Fruit fly (Drosophila melanogaster) whole organism, embryonic: ENCODE data around the gene CoRest.

Source experiments
- Adf1 ChIP-seq: fragments of 200-800 bp; sonication (Bioruptor generic); IDR thresholded peaks from 2 replicates; pipeline ENCODE4 v1.3.6; 2022; ENCODE audit warnings: missing biosample characterization, missing genetic modification characterization
- Atf3 ChIP-seq: fragments of 200-800 bp; sonication (Bioruptor generic); optimal IDR thresholded peaks from 3 replicates; lab custom pipeline; 2016; ENCODE audit warnings: missing biosample characterization, missing genetic modification characterization
- CG10321 ChIP-seq: fragments of 200-800 bp; sonication (Bioruptor generic); IDR thresholded peaks from 2 replicates; pipeline ENCODE4 v1.3.6; 2022; ENCODE audit warnings: missing biosample characterization, missing genetic modification characterization
- CG10366 ChIP-seq: fragments of 200-800 bp; sonication (Bioruptor generic); IDR thresholded peaks from 2 replicates; pipeline ENCODE4 v1.3.6; 2022; ENCODE audit warnings: missing biosample characterization, missing genetic modification characterization
- CG16813 ChIP-seq: fragments of 200-800 bp; sonication (Bioruptor generic); IDR thresholded peaks from 3 replicates; pipeline ENCODE4 v1.3.6; 2022; ENCODE audit warnings: missing biosample characterization, missing genetic modification characterization; ENCODE audit not compliant: partially characterized antibody
- CG1832 ChIP-seq: fragments of 200-800 bp; sonication (Bioruptor generic); optimal IDR thresholded peaks from 2 replicates; lab custom pipeline; 2017; ENCODE audit warnings: missing biosample characterization, mild to moderate bottlenecking, missing genetic modification characterization, inconsistent platforms
- CG2678 ChIP-seq: fragments of 200-800 bp; sonication (Bioruptor generic); optimal IDR thresholded peaks from 3 replicates; lab custom pipeline; 2019; ENCODE audit warnings: missing biosample characterization, mild to moderate bottlenecking, missing genetic modification characterization, moderate library complexity
- CG3163 ChIP-seq: fragments of 200-800 bp; sonication (Bioruptor generic); optimal IDR thresholded peaks from 3 replicates; lab custom pipeline; 2016; ENCODE audit warnings: missing biosample characterization, missing genetic modification characterization
- CG32532 ChIP-seq: fragments of 200-800 bp; sonication (Bioruptor generic); IDR thresholded peaks from 2 replicates; pipeline ENCODE4 v1.3.6; 2022; ENCODE audit warnings: missing biosample characterization, missing genetic modification characterization
- CG34376 ChIP-seq: fragments of 200-800 bp; sonication (Bioruptor generic); optimal IDR thresholded peaks from 2 replicates; lab custom pipeline; 2018; ENCODE audit warnings: missing biosample characterization, mild to moderate bottlenecking, missing genetic modification characterization
- CG4360 ChIP-seq: fragments of 200-800 bp; sonication (Bioruptor generic); IDR thresholded peaks from 2 replicates; pipeline ENCODE4 v1.3.6; 2022; ENCODE audit warnings: missing biosample characterization, missing genetic modification characterization
- CG4854 ChIP-seq: fragments of 200-800 bp; sonication (Bioruptor generic); optimal IDR thresholded peaks from 2 replicates; lab custom pipeline; 2016; ENCODE audit warnings: missing biosample characterization, missing genetic modification characterization, inconsistent platforms
- CG9609 ChIP-seq: fragments of 200-800 bp; sonication (Bioruptor generic); optimal IDR thresholded peaks from 3 replicates; lab custom pipeline; 2016; ENCODE audit warnings: missing biosample characterization, missing genetic modification characterization
- CrebB ChIP-seq: fragments of 200-800 bp; sonication (Bioruptor generic); optimal IDR thresholded peaks from 3 replicates; lab custom pipeline; 2018; ENCODE audit warnings: missing biosample characterization, mild to moderate bottlenecking, missing genetic modification characterization
- Dad ChIP-seq: fragments of 200-800 bp; sonication (Bioruptor generic); optimal IDR thresholded peaks from 3 replicates; lab custom pipeline; 2016; ENCODE audit warnings: missing biosample characterization, missing genetic modification characterization
- Elba2 ChIP-seq: fragments of 200-800 bp; sonication (Bioruptor generic); optimal IDR thresholded peaks from 3 replicates; lab custom pipeline; 2016; ENCODE audit warnings: missing biosample characterization, missing genetic modification characterization
- Ets97D ChIP-seq: fragments of 200-800 bp; sonication (Bioruptor generic); optimal IDR thresholded peaks from 3 replicates; lab custom pipeline; 2016; ENCODE audit warnings: missing biosample characterization, missing genetic modification characterization
- Fer1 ChIP-seq: fragments of 200-800 bp; sonication (Bioruptor generic); optimal IDR thresholded peaks from 2 replicates; lab custom pipeline; 2017; ENCODE audit warnings: missing biosample characterization, mild to moderate bottlenecking, missing genetic modification characterization
- Hsf ChIP-seq: fragments of 200-800 bp; sonication (Bioruptor generic); optimal IDR thresholded peaks from 3 replicates; lab custom pipeline; 2016; ENCODE audit warnings: missing biosample characterization, missing genetic modification characterization
- Jarid2 ChIP-seq: fragments of 200-800 bp; sonication (Bioruptor generic); optimal IDR thresholded peaks from 3 replicates; lab custom pipeline; 2017; ENCODE audit warnings: mild to moderate bottlenecking, missing biosample characterization, missing genetic modification reagents, missing genetic modification characterization
- Kr ChIP-seq: fragments of 200-800 bp; sonication (Bioruptor generic); optimal IDR thresholded peaks from 2 replicates; lab custom pipeline; 2017; ENCODE audit warnings: missing biosample characterization, mild to moderate bottlenecking, missing genetic modification characterization
- MBD-R2 ChIP-seq: fragments of 200-800 bp; sonication (Bioruptor generic); IDR thresholded peaks from 2 replicates; pipeline ENCODE4 v1.3.6; 2022; ENCODE audit warnings: missing biosample characterization, missing genetic modification characterization
- MTF-1 ChIP-seq: fragments of 200-800 bp; sonication (Bioruptor generic); optimal IDR thresholded peaks from 2 replicates; lab custom pipeline; 2018; ENCODE audit warnings: missing biosample characterization, mild to moderate bottlenecking, missing genetic modification characterization, borderline replicate concordance
- NK7.1 ChIP-seq: fragments of 200-800 bp; sonication (Bioruptor generic); optimal IDR thresholded peaks from 3 replicates; lab custom pipeline; 2016; ENCODE audit warnings: missing biosample characterization, missing genetic modification characterization
- Nf-YA ChIP-seq: fragments of 200-800 bp; sonication (Bioruptor generic); IDR thresholded peaks from 2 replicates; pipeline ENCODE4 v1.3.6; 2022; ENCODE audit warnings: missing biosample characterization, missing genetic modification characterization
- Nf-YB ChIP-seq: fragments of 200-800 bp; sonication (Bioruptor generic); optimal IDR thresholded peaks from 3 replicates; lab custom pipeline; 2019; ENCODE audit warnings: missing biosample characterization, mild to moderate bottlenecking, missing genetic modification characterization, moderate library complexity
- Nf-YC ChIP-seq: fragments of 200-800 bp; optimal IDR thresholded peaks from 3 replicates; lab custom pipeline; 2019; ENCODE audit warnings: missing biosample characterization, mild to moderate bottlenecking, missing genetic modification characterization, moderate library complexity
- Trl ChIP-seq, 3 experiments: fragments of >200 bp in 2 of 3; fragments of 200-800 bp in 1 of 3; sonication (Bioruptor generic) in 1 of 3; optimal IDR thresholded peaks; 2 replicates in 1 of 3; 3 replicates in 2 of 3; lab custom pipeline; 2016 to 2017; ENCODE audit warnings: missing biosample characterization in 1 of 3, missing genetic modification characterization in 1 of 3
- bigmax ChIP-seq: fragments of 200-800 bp; sonication (Bioruptor generic); optimal IDR thresholded peaks from 2 replicates; lab custom pipeline; 2018; ENCODE audit warnings: missing biosample characterization, mild to moderate bottlenecking, missing genetic modification characterization
- crol ChIP-seq: fragments of 200-800 bp; sonication (Bioruptor generic); IDR thresholded peaks from 2 replicates; pipeline ENCODE4 v1.3.6; 2022; ENCODE audit warnings: missing biosample characterization, missing genetic modification characterization
- dmrt11E ChIP-seq: fragments of 200-800 bp; sonication (Bioruptor generic); optimal IDR thresholded peaks from 3 replicates; lab custom pipeline; 2018; ENCODE audit warnings: missing biosample characterization, mild to moderate bottlenecking, missing genetic modification characterization, moderate library complexity
- ewg ChIP-seq: fragments of 200-800 bp; sonication (Bioruptor generic); optimal IDR thresholded peaks from 3 replicates; lab custom pipeline; 2017; ENCODE audit warnings: mild to moderate bottlenecking, missing biosample characterization, missing genetic modification reagents, missing genetic modification characterization
- fru ChIP-seq: fragments of >200 bp; optimal IDR thresholded peaks from 2 replicates; lab custom pipeline; 2017
- gfzf ChIP-seq: fragments of 200-800 bp; sonication (Bioruptor generic); optimal IDR thresholded peaks from 2 replicates; lab custom pipeline; 2016; ENCODE audit warnings: missing biosample characterization, mild to moderate bottlenecking, missing genetic modification characterization, moderate library complexity
- gt ChIP-seq: fragments of 200-800 bp; sonication (Bioruptor generic); IDR thresholded peaks from 2 replicates; pipeline ENCODE4 v1.3.6; 2022; ENCODE audit warnings: missing biosample characterization, missing genetic modification characterization
- her ChIP-seq: fragments of 200-800 bp; sonication (Bioruptor generic); optimal IDR thresholded peaks from 2 replicates; lab custom pipeline; 2016; ENCODE audit warnings: missing biosample characterization, missing genetic modification characterization
- nerfin-1 ChIP-seq: fragments of 200-800 bp; sonication (Bioruptor generic); optimal IDR thresholded peaks from 3 replicates; lab custom pipeline; 2019; ENCODE audit warnings: missing biosample characterization, mild to moderate bottlenecking, missing genetic modification characterization, moderate library complexity
- pan ChIP-seq, 4 experiments: fragments of >200 bp in 3 of 4; fragments of 200-800 bp in 1 of 4; sonication (Bioruptor generic) in 1 of 4; optimal IDR thresholded peaks in 3 of 4; IDR thresholded peaks in 1 of 4; 2 replicates each; pipeline versions ENCODE4 v1.3.6 to Lab custom; 2017 to 2022; ENCODE audit warnings: missing biosample characterization in 2 of 4, missing genetic modification characterization in 2 of 4, mixed read lengths in 1 of 4
- phol ChIP-seq: fragments of 200-800 bp; sonication (Bioruptor generic); optimal IDR thresholded peaks from 3 replicates; lab custom pipeline; 2018; ENCODE audit warnings: missing biosample characterization, mild to moderate bottlenecking, missing genetic modification characterization, moderate library complexity
- sd ChIP-seq: fragments of 200-800 bp; sonication (Bioruptor generic); optimal IDR thresholded peaks from 3 replicates; lab custom pipeline; 2018; ENCODE audit warnings: missing biosample characterization, mild to moderate bottlenecking, missing genetic modification characterization, moderate library complexity
- seq ChIP-seq: fragments of 200-800 bp; sonication (Bioruptor generic); IDR thresholded peaks from 2 replicates; pipeline ENCODE4 v1.3.6; 2022; ENCODE audit warnings: missing biosample characterization, missing genetic modification characterization
- tgo ChIP-seq: fragments of 200-800 bp; sonication (Bioruptor generic); IDR thresholded peaks from 3 replicates; pipeline ENCODE4 v1.3.6; 2022; ENCODE audit warnings: missing biosample characterization, missing genetic modification characterization
- tll ChIP-seq, 2 experiments: fragments of 200-800 bp in 1 of 2; fragments of >200 bp in 1 of 2; sonication (Bioruptor generic) in 1 of 2; optimal IDR thresholded peaks; 2 replicates each; lab custom pipeline; 2017 to 2019; ENCODE audit warnings: missing biosample characterization in 2 of 2, missing genetic modification characterization in 2 of 2, mild to moderate bottlenecking in 1 of 2, moderate library complexity in 1 of 2
- usp ChIP-seq: fragments of >200 bp; optimal IDR thresholded peaks from 2 replicates; lab custom pipeline; 2017; ENCODE audit warnings: missing biosample characterization, missing genetic modification characterization

Gene CoRest

dm6 chrX:19545865-19546657 is 24.3 kb downstream of the CoRest start (continued):
- TF ChIP-seq phol (tag; lab: Kevin White, UChicago) (peak; percentile 43), nerfin-1 (tag; lab: Kevin White, UChicago) (no peak), CG4854 (GFP tag; lab: Kevin White, UChicago) (no peak), CG3163 (GFP tag; lab: Kevin White, UChicago) (no peak), Nf-YC (tag; lab: Kevin White, UChicago) (peak; percentile 96), MBD-R2 (GFP tag; lab: Robert Waterston, UW) (no peak), CG10366 (no peak), CrebB (tag; lab: Kevin White, UChicago) (no peak), Ets97D (GFP tag; lab: Kevin White, UChicago) (peak; percentile 35), bigmax (GFP tag; lab: Kevin White, UChicago) (no peak), gt (GFP tag; lab: Robert Waterston, UW) (no peak), her (GFP tag; lab: Kevin White, UChicago) (no peak), NK7.1 (GFP tag; lab: Kevin White, UChicago) (no peak)
- TF ChIP-seq, all 482 proteins: peak for 17

- TF ChIP-seq Atf3 (GFP tag; lab: Kevin White, UChicago) (no peak), usp (no peak), CG9609 (GFP tag; lab: Kevin White, UChicago) (no peak), CG32532 (GFP tag; lab: Robert Waterston, UW) (peak; percentile 42; the same call in 1 of the 2 replicates), pan (optimal IDR thresholded peaks at IDR 0.05; lab: Kevin White, UChicago) (no peak), pan (GFP tag; optimal IDR thresholded peaks at IDR 0.05 in 1 of 2, IDR thresholded peaks at IDR 0.05 in 1 of 2) (no peak), Dad (GFP tag; lab: Kevin White, UChicago) (no peak), CG1832 (GFP tag; lab: Kevin White, UChicago) (peak; percentile 95), dmrt11E (tag; lab: Kevin White, UChicago) (no peak), Hsf (GFP tag; lab: Kevin White, UChicago) (no peak), CG16813 (no peak), CG34376 (GFP tag; lab: Kevin White, UChicago) (no peak), gt (GFP tag; lab: Robert Waterston, UW) (no peak), Adf1 (GFP tag; lab: Robert Waterston, UW) (peak; percentile 94), fru (no peak), Fer1 (GFP tag; lab: Kevin White, UChicago) (no peak), seq (peak; percentile 28; the same call in 1 of the 2 replicates), ewg (GFP tag; lab: Kevin White, UChicago) (peak; percentile 86), crol (GFP tag; lab: Robert Waterston, UW) (peak; percentile 89), MTF-1 (GFP tag; lab: Kevin White, UChicago) (no peak), CG10321 (GFP tag; lab: Robert Waterston, UW) (peak; percentile 96), Nf-YA (GFP tag; lab: Robert Waterston, UW) (peak; percentile 78), Trl (optimal IDR thresholded peaks at IDR 0.05; lab: Kevin White, UChicago) (peak; percentile 40 to 50), Trl (GFP tag; optimal IDR thresholded peaks at IDR 0.05; lab: Kevin White, UChicago) (no peak), tgo (GFP tag; lab: Robert Waterston, UW) (no peak), tll (GFP tag; optimal IDR thresholded peaks at IDR 0.05; lab: Kevin White, UChicago) (peak in 1 of 2 experiments; percentile 68), Nf-YC (tag; lab: Kevin White, UChicago) (peak; percentile 96), gfzf (GFP tag; lab: Kevin White, UChicago) (no peak), Nf-YB (GFP tag; lab: Kevin White, UChicago) (peak; percentile 96), Kr (GFP tag; lab: Kevin White, UChicago) (no peak), Elba2 (no peak), Jarid2 (peak; percentile 30), CG4360 (peak; percentile 86), CG2678 (tag; lab: Kevin White, UChicago) (no peak), sd (tag; lab: Kevin White, UChicago) (no peak)
Observed at dm6 chrX:19546658-19547038, 24.9 kb downstream of the CoRest start.
